Fruit fly (Drosophila melanogaster): ENCODE results near the gene loco.

DNA sequence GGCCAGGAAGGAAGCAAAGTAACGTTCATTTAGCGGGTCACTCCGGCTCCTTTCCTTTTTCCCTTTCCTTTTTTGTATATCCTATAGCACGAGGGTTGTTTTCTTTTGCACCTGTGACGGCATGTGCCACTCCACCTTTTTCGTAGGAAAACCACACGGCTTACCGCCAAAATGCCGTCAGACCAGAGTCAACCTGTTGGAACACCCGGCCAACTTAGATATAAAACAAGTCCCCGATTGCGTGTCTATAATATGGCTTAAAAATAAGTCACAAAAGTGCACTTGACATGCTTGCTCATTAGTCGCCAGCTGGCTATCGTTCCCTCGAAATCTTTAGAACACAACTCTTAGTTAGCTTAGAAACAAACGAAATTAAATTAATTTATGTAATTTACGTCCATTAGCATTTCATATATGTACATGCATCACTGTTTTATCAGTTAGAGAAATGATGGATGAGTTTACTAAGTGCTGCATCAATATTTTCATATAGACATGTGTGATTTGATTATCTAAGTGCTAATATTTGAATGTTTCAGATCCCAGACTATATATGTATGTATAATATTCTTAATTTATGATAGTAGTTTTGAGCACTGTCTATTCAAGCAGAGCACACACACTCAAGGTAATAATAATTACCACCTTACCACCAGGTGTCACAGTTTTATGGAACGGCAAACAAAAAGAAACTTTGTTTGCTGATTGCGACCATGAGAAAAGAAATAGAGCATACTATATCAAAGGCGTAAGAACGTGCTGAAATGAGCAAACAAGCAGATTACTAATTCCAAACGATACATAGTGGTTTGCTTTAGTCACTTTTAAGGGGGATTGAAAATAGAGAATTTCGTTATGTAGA, 4.4 kb downstream of the loco start:
- no peak for TF ChIP-seq CG4496 (GFP tag; IDR thresholded peaks at IDR 0.05)
- no peak for TF ChIP-seq EcR (GFP tag; optimal IDR thresholded peaks at IDR 0.05)

All from whole organism, pupa.